Worm (Caenorhabditis elegans) whole organism, late embryonic: ENCODE results near the gene M04C3.5.

ENCODE experiments used
- C08G9.2 ChIP-seq: sonication (generic microtip); optimal IDR thresholded peaks from 2 replicates; lab custom pipeline; 2016; ENCODE audit warnings: mild to moderate bottlenecking, missing genetic modification characterization, moderate library complexity, missing compliant biosample characterization
- F13H6.1 ChIP-seq: sonication (generic microtip); optimal IDR thresholded peaks from 2 replicates; lab custom pipeline; 2016; ENCODE audit warnings: missing genetic modification characterization, missing compliant biosample characterization
- K09A11.1 ChIP-seq: sonication (generic microtip); optimal IDR thresholded peaks from 2 replicates; lab custom pipeline; 2017; ENCODE audit warnings: antibody characterized with exemption, mild to moderate bottlenecking, missing genetic modification characterization, missing compliant biosample characterization; ENCODE audit not compliant: insufficient read depth
- Y22D7AL.16 ChIP-seq: sonication (generic microtip); optimal IDR thresholded peaks from 2 replicates; lab custom pipeline; 2016; ENCODE audit warnings: missing genetic modification characterization, missing compliant biosample characterization
- ahr-1 ChIP-seq: sonication (generic microtip); optimal IDR thresholded peaks from 2 replicates; lab custom pipeline; 2016; ENCODE audit warnings: missing genetic modification characterization, missing compliant biosample characterization
- ama-1 ChIP-seq: fragments of 150-350 bp; optimal IDR thresholded peaks from 2 replicates; lab custom pipeline; 2014
- ceh-19 ChIP-seq: fragments of 200-800 bp; sonication (Bioruptor generic); optimal IDR thresholded peaks from 2 replicates; lab custom pipeline; 2018; ENCODE audit warnings: mild to moderate bottlenecking, missing genetic modification characterization, missing compliant biosample characterization
- ceh-22 ChIP-seq: sonication (generic microtip); optimal IDR thresholded peaks from 2 replicates; lab custom pipeline; 2017; ENCODE audit warnings: missing biosample characterization, missing genetic modification characterization
- ceh-24 ChIP-seq: sonication (generic microtip); optimal IDR thresholded peaks from 2 replicates; lab custom pipeline; 2016; ENCODE audit warnings: mild to moderate bottlenecking, missing genetic modification characterization, missing compliant biosample characterization
- ceh-45 ChIP-seq: fragments of 200-800 bp; sonication (Bioruptor generic); IDR thresholded peaks from 2 replicates; pipeline ENCODE4 v1.3.6; 2022; ENCODE audit warnings: missing genetic modification reagents, missing genetic modification characterization, missing compliant biosample characterization
- ceh-48 ChIP-seq: sonication (generic microtip); optimal IDR thresholded peaks from 2 replicates; lab custom pipeline; 2016; ENCODE audit warnings: missing genetic modification characterization, inconsistent platforms, missing compliant biosample characterization
- che-1 ChIP-seq: sonication (generic microtip); optimal IDR thresholded peaks from 2 replicates; lab custom pipeline; 2016; ENCODE audit warnings: mild to moderate bottlenecking, missing genetic modification characterization, missing compliant biosample characterization
- dmd-4 ChIP-seq: sonication (generic microtip); optimal IDR thresholded peaks from 2 replicates; lab custom pipeline; 2016; ENCODE audit warnings: borderline replicate concordance, missing genetic modification characterization, missing compliant biosample characterization
- dve-1 ChIP-seq: sonication (generic microtip); optimal IDR thresholded peaks from 2 replicates; lab custom pipeline; 2017; ENCODE audit warnings: antibody characterized with exemption, mild to moderate bottlenecking, missing genetic modification characterization, missing compliant biosample characterization
- elt-2 ChIP-seq: sonication (generic microtip); optimal IDR thresholded peaks from 2 replicates; lab custom pipeline; 2016; ENCODE audit warnings: missing genetic modification reagents, missing genetic modification characterization, missing compliant biosample characterization
- elt-4 ChIP-seq: sonication (generic microtip); optimal IDR thresholded peaks from 2 replicates; lab custom pipeline; 2016; ENCODE audit warnings: missing genetic modification characterization, missing compliant biosample characterization
- ets-4 ChIP-seq: sonication (generic microtip); optimal IDR thresholded peaks from 2 replicates; lab custom pipeline; 2016; ENCODE audit warnings: missing genetic modification characterization, missing compliant biosample characterization
- fax-1 ChIP-seq: sonication (generic microtip); optimal IDR thresholded peaks from 2 replicates; lab custom pipeline; 2016; ENCODE audit warnings: missing genotype, missing genetic modification characterization, missing compliant biosample characterization
- fkh-10 ChIP-seq: fragments of 150-350 bp; optimal IDR thresholded peaks from 2 replicates; lab custom pipeline; 2014; ENCODE audit warnings: missing biosample characterization, missing genetic modification reagents, missing genetic modification characterization
- madf-2 ChIP-seq: sonication (generic microtip); optimal IDR thresholded peaks from 2 replicates; lab custom pipeline; 2017; ENCODE audit warnings: missing genetic modification characterization, missing compliant biosample characterization
- mec-3 ChIP-seq: sonication (generic microtip); optimal IDR thresholded peaks from 2 replicates; lab custom pipeline; 2016; ENCODE audit warnings: borderline replicate concordance, missing genetic modification characterization, missing compliant biosample characterization
- npax-4 ChIP-seq: sonication (generic microtip); optimal IDR thresholded peaks from 2 replicates; lab custom pipeline; 2016; ENCODE audit warnings: missing genetic modification characterization, missing compliant biosample characterization
- pax-1 ChIP-seq: fragments of 150-350 bp; optimal IDR thresholded peaks from 2 replicates; lab custom pipeline; 2014; ENCODE audit warnings: missing biosample characterization, missing genetic modification characterization
- pha-2 ChIP-seq: sonication (generic microtip); optimal IDR thresholded peaks from 2 replicates; lab custom pipeline; 2017; ENCODE audit warnings: mild to moderate bottlenecking, missing genetic modification characterization, missing compliant biosample characterization
- pros-1 ChIP-seq: fragments of 150-350 bp; optimal IDR thresholded peaks from 2 replicates; lab custom pipeline; 2014; ENCODE audit warnings: missing biosample characterization, missing genetic modification reagents, missing genetic modification characterization
- ref-2 ChIP-seq: sonication (generic microtip); optimal IDR thresholded peaks from 2 replicates; lab custom pipeline; 2016; ENCODE audit warnings: missing genetic modification characterization, missing compliant biosample characterization
- rnt-1 ChIP-seq: sonication (generic microtip); optimal IDR thresholded peaks from 2 replicates; lab custom pipeline; 2016; ENCODE audit warnings: missing genetic modification characterization, missing compliant biosample characterization
- sox-4 ChIP-seq: sonication (generic microtip); optimal IDR thresholded peaks from 2 replicates; lab custom pipeline; 2017; ENCODE audit warnings: mild to moderate bottlenecking, missing genetic modification characterization, inconsistent platforms, missing compliant biosample characterization
- tbx-2 ChIP-seq: sonication (generic microtip); optimal IDR thresholded peaks from 2 replicates; lab custom pipeline; 2016; ENCODE audit warnings: missing genetic modification characterization, missing compliant biosample characterization
- ttx-3 ChIP-seq: sonication (generic microtip); optimal IDR thresholded peaks from 2 replicates; lab custom pipeline; 2016; ENCODE audit warnings: missing genetic modification reagents, missing genetic modification characterization, missing compliant biosample characterization
- unc-55 ChIP-seq: sonication (generic microtip); optimal IDR thresholded peaks from 2 replicates; lab custom pipeline; 2017; ENCODE audit warnings: missing biosample characterization, missing genetic modification reagents, missing genetic modification characterization
- zip-5 ChIP-seq: sonication (generic microtip); optimal IDR thresholded peaks from 2 replicates; lab custom pipeline; 2016; ENCODE audit warnings: missing genetic modification characterization, missing compliant biosample characterization
- ztf-16 ChIP-seq: sonication (generic microtip); optimal IDR thresholded peaks from 2 replicates; lab custom pipeline; 2017; ENCODE audit warnings: missing genetic modification characterization, missing compliant biosample characterization

The M04C3.5 gene

ce11 chrV:19405276-19405815, 44.2 kb upstream of the M04C3.5 start, which contains the start of the genes C25F9.6 and C25F9.10:
Gene C25F9.6, minus strand, starts transcription at chrV:19405326.
Gene C25F9.10, plus strand, starts transcription at chrV:19405729.
- TF ChIP-seq ttx-3 (tag; lab: Kevin White, UChicago) (no peak), sox-4 (tag; lab: Kevin White, UChicago) (no peak), K09A11.1 (no peak), ceh-24 (no peak), fax-1 (tag; lab: Kevin White, UChicago) (no peak), ztf-16 (tag; lab: Kevin White, UChicago) (no peak), tbx-2 (tag; lab: Kevin White, UChicago) (no peak), che-1 (tag; lab: Kevin White, UChicago) (no peak), pax-1 (tag; lab: Kevin White, UChicago) (no peak)

ce11 chrV:19410663-19411062, 38.9 kb upstream of the M04C3.5 start, which contains the start of gene C25F9.5:
Gene C25F9.5, minus strand, starts transcription at chrV:19410857.
- no peak for TF ChIP-seq rnt-1 (tag; lab: Kevin White, UChicago)
- no peak for TF ChIP-seq unc-55 (GFP tag; lab: Kevin White, UChicago)
- no peak for TF ChIP-seq ahr-1 (tag; lab: Kevin White, UChicago)
- no peak for TF ChIP-seq ref-2 (tag; lab: Kevin White, UChicago)
- TF ChIP-seq ceh-45 (GFP tag; lab: Robert Waterston, UW), result no peak
- TF ChIP-seq pros-1 (tag; lab: Kevin White, UChicago), result no peak
- no peak for TF ChIP-seq ceh-48 (tag; lab: Kevin White, UChicago)
- no peak for TF ChIP-seq Y22D7AL.16
- no peak for TF ChIP-seq ceh-19 (GFP tag; lab: Kevin White, UChicago)
- no peak for TF ChIP-seq ama-1
- no peak for TF ChIP-seq ceh-22 (tag; lab: Kevin White, UChicago)
- no peak for TF ChIP-seq ttx-3 (tag; lab: Kevin White, UChicago)
- TF ChIP-seq zip-5 (tag; lab: Kevin White, UChicago), result no peak

- TF ChIP-seq C08G9.2 (tag; lab: Kevin White, UChicago) (no peak), zip-5 (tag; lab: Kevin White, UChicago) (no peak), dve-1 (no peak)
Observed at ce11 chrV:19416475-19416874, 33.1 kb upstream of the M04C3.5 start, which contains the start of the genes C25F9.4 and C25F9.9. Gene C25F9.4, minus strand, starts transcription at chrV:19416575. Gene C25F9.9, plus strand, starts transcription at chrV:19416611.

- TF ChIP-seq ets-4 (tag; lab: Kevin White, UChicago) (no peak), tbx-2 (tag; lab: Kevin White, UChicago) (no peak), F13H6.1 (tag; lab: Kevin White, UChicago) (no peak)
Observed at ce11 chrV:19417836-19418235, 31.7 kb upstream of the M04C3.5 start, which contains the start of gene C25F9.15. Gene C25F9.15, plus strand, starts transcription at chrV:19418136.

ce11 chrV:19421131-19421530, 28.4 kb upstream of the M04C3.5 start, which contains the start of gene C25F9.2:
Gene C25F9.2, plus strand, starts transcription at chrV:19421471.
- no peak for TF ChIP-seq dmd-4
- TF ChIP-seq pha-2 (tag; lab: Kevin White, UChicago), result no peak
- no peak for TF ChIP-seq npax-4 (tag; lab: Kevin White, UChicago)
- no peak for TF ChIP-seq madf-2
- no peak for TF ChIP-seq ceh-45 (GFP tag; lab: Robert Waterston, UW)

- TF ChIP-seq fkh-10 (no peak), sox-4 (tag; lab: Kevin White, UChicago) (no peak), elt-4 (no peak), ceh-45 (GFP tag; lab: Robert Waterston, UW) (no peak), elt-2 (no peak), ceh-22 (tag; lab: Kevin White, UChicago) (no peak), mec-3 (tag; lab: Kevin White, UChicago) (no peak), tbx-2 (tag; lab: Kevin White, UChicago) (no peak)
Observed at ce11 chrV:19428097-19428496, 21.4 kb upstream of the M04C3.5 start.
